Worm (Caenorhabditis elegans): Measurements from ENCODE around the gene F57G4.10.

DNA sequence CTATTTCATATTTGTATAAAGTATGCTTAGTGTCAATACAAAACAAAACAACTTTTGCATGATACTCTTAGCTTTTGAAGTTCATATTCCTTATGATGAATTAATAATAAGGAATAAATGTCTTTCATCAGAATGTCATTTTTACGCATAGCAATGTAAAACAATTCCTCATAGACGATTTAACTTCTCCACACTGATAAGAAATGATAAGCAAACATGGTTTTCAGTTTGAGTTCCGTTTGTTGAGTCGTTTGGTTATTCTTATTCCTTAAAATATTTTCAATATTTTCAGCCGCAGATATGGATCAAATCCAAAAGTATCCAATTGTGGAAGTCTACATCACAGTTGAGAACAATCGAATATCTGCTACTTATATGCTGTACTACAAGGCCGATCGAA is 3.8 kb upstream of the F57G4.10 start, which contains the start of gene F57G4.11:
- TF ChIP-seq hnd-1 (tag; optimal IDR thresholded peaks at IDR 0.05) (no peak), ceh-13 (GFP tag; optimal IDR thresholded peaks at IDR 0.05) (no peak), hmbx-1 (tag; optimal IDR thresholded peaks at IDR 0.05) (no peak), ama-1 (optimal IDR thresholded peaks at IDR 0.05) (no peak)
